Fruit fly (Drosophila melanogaster) whole organism, adult: ENCODE data around the gene MED27.
A peak's percentile ranks its signal among the peaks of the same experiment; 100 is the strongest.

ENCODE experiments used
- CG11617 ChIP-seq: fragments of 200-800 bp; sonication (Bioruptor generic); optimal IDR thresholded peaks from 2 replicates; lab custom pipeline; 2017; ENCODE audit warnings: mild to moderate bottlenecking, missing biosample characterization, missing genetic modification reagents, missing genetic modification characterization
- CG12768 ChIP-seq: fragments of 200-800 bp; sonication (Bioruptor generic); optimal IDR thresholded peaks from 2 replicates; lab custom pipeline; 2017; ENCODE audit warnings: missing biosample characterization, missing genetic modification characterization, mild to moderate bottlenecking, moderate library complexity, missing genetic modification reagents
- CG14711 ChIP-seq: fragments of 200-800 bp; sonication (Bioruptor generic); optimal IDR thresholded peaks from 2 replicates; lab custom pipeline; 2018; ENCODE audit warnings: missing biosample characterization, mild to moderate bottlenecking, missing genetic modification characterization, moderate library complexity
- CG1620 ChIP-seq: fragments of 200-800 bp; sonication (Bioruptor generic); optimal IDR thresholded peaks from 2 replicates; lab custom pipeline; 2016; ENCODE audit warnings: missing biosample characterization, missing genetic modification characterization
- CG33017 ChIP-seq: fragments of 200-800 bp; sonication (Bioruptor generic); optimal IDR thresholded peaks from 2 replicates; lab custom pipeline; 2018; ENCODE audit warnings: missing biosample characterization, mild to moderate bottlenecking, missing genetic modification characterization, moderate library complexity
- CG5204 ChIP-seq: fragments of 200-800 bp; sonication (Bioruptor generic); optimal IDR thresholded peaks from 2 replicates; lab custom pipeline; 2016; ENCODE audit warnings: missing biosample characterization, missing genetic modification characterization
- CG7045 ChIP-seq: fragments of 200-800 bp; sonication (Bioruptor generic); optimal IDR thresholded peaks from 2 replicates; lab custom pipeline; 2017; ENCODE audit warnings: missing biosample characterization, mild to moderate bottlenecking, missing genetic modification characterization
- CG7101 ChIP-seq: fragments of 200-800 bp; sonication (Bioruptor generic); optimal IDR thresholded peaks from 2 replicates; lab custom pipeline; 2018; ENCODE audit warnings: missing biosample characterization, mild to moderate bottlenecking, missing genetic modification characterization, moderate library complexity
- Clk ChIP-seq: fragments of 200-800 bp; sonication (Bioruptor generic); optimal IDR thresholded peaks from 2 replicates; lab custom pipeline; 2017; ENCODE audit warnings: missing biosample characterization, missing genetic modification characterization
- Crg-1 ChIP-seq: fragments of 200-800 bp; sonication (Bioruptor generic); optimal IDR thresholded peaks from 2 replicates; lab custom pipeline; 2016; ENCODE audit warnings: missing biosample characterization, missing genetic modification characterization
- Hr96 ChIP-seq: fragments of 200-800 bp; sonication (Bioruptor generic); optimal IDR thresholded peaks from 2 replicates; lab custom pipeline; 2016; ENCODE audit warnings: missing biosample characterization, missing genetic modification characterization
- Mnt ChIP-seq: fragments of 200-800 bp; sonication (Bioruptor generic); optimal IDR thresholded peaks from 2 replicates; lab custom pipeline; 2016; ENCODE audit warnings: missing biosample characterization, mild to moderate bottlenecking, missing genetic modification characterization
- bab1 ChIP-seq: fragments of 200-800 bp; sonication (Bioruptor generic); optimal IDR thresholded peaks from 3 replicates; lab custom pipeline; 2019; ENCODE audit warnings: missing biosample characterization, mild to moderate bottlenecking, missing genetic modification characterization, moderate library complexity
- cic ChIP-seq: fragments of 200-800 bp; sonication (Bioruptor generic); optimal IDR thresholded peaks from 2 replicates; lab custom pipeline; 2017; ENCODE audit warnings: missing biosample characterization, mild to moderate bottlenecking, missing genetic modification characterization, moderate library complexity
- cnc ChIP-seq, 2 experiments: fragments of >200 bp; optimal IDR thresholded peaks; 2 replicates each; lab custom pipeline; 2017
- kay ChIP-seq: fragments of 200-800 bp; sonication (Bioruptor generic); peaks from one replicate; lab custom pipeline; 2016; ENCODE audit warnings: missing biosample characterization, missing genetic modification characterization, borderline replicate concordance
- ovo ChIP-seq: fragments of 200-800 bp; sonication (Bioruptor generic); optimal IDR thresholded peaks from 2 replicates; lab custom pipeline; 2016; ENCODE audit warnings: missing biosample characterization, missing genetic modification characterization
- pad ChIP-seq: fragments of 200-800 bp; sonication (Bioruptor generic); optimal IDR thresholded peaks from 3 replicates; lab custom pipeline; 2017; ENCODE audit warnings: missing biosample characterization, missing genetic modification characterization, mild to moderate bottlenecking, moderate library complexity, missing genetic modification reagents
- tj ChIP-seq: fragments of 200-800 bp; sonication (Bioruptor generic); optimal IDR thresholded peaks from 3 replicates; lab custom pipeline; 2017; ENCODE audit warnings: missing biosample characterization, mild to moderate bottlenecking, missing genetic modification characterization, moderate library complexity
- toe ChIP-seq: fragments of 200-800 bp; sonication (Bioruptor generic); optimal IDR thresholded peaks from 2 replicates; lab custom pipeline; 2016; ENCODE audit warnings: missing biosample characterization, missing genetic modification characterization

MED27 gene

dm6 chr3R:5654692-5655181 is at the start of gene MED27, which contains the start of gene elm:
MED27 (plus strand) TSS chr3R:5655139.
elm (minus strand) TSS chr3R:5654861.
- TF ChIP-seq CG11617 (GFP tag; lab: Kevin White, UChicago) (peak; percentile 94), Hr96 (GFP tag; lab: Kevin White, UChicago) (peak; percentile 87), bab1 (peak; percentile 90), cic (GFP tag; lab: Kevin White, UChicago) (peak; percentile 61), cnc (optimal IDR thresholded peaks at IDR 0.05; lab: Kevin White, UChicago) (no peak), CG5204 (GFP tag; lab: Kevin White, UChicago) (no peak), Mnt (GFP tag; lab: Kevin White, UChicago) (peak; percentile 87), CG7101 (peak; percentile 92), pad (GFP tag; lab: Kevin White, UChicago) (peak; percentile 80), ovo (GFP tag; lab: Kevin White, UChicago) (peak; percentile 97), CG14711 (tag; lab: Kevin White, UChicago) (peak; percentile 84), CG1620 (GFP tag; lab: Kevin White, UChicago) (peak; percentile 98), CG12768 (peak; percentile 90), CG33017 (tag; lab: Kevin White, UChicago) (peak; percentile 84), Clk (GFP tag; lab: Kevin White, UChicago) (peak; percentile 87), kay (GFP tag; lab: Kevin White, UChicago) (no peak), Crg-1 (peak; percentile 90), CG7045 (GFP tag; lab: Kevin White, UChicago) (peak; percentile 91), tj (GFP tag; lab: Kevin White, UChicago) (peak; percentile 86), toe (GFP tag; lab: Kevin White, UChicago) (peak; percentile 98)

- TF ChIP-seq CG7045 (GFP tag; lab: Kevin White, UChicago) (peak; percentile 44), bab1 (peak; percentile 72), toe (GFP tag; lab: Kevin White, UChicago) (no peak), tj (GFP tag; lab: Kevin White, UChicago) (no peak), Hr96 (GFP tag; lab: Kevin White, UChicago) (no peak), CG11617 (GFP tag; lab: Kevin White, UChicago) (peak; percentile 43), pad (GFP tag; lab: Kevin White, UChicago) (peak; percentile 32), CG1620 (GFP tag; lab: Kevin White, UChicago) (peak; percentile 45), Mnt (GFP tag; lab: Kevin White, UChicago) (peak; percentile 59), Crg-1 (no peak), cic (GFP tag; lab: Kevin White, UChicago) (peak; percentile 25), CG5204 (GFP tag; lab: Kevin White, UChicago) (no peak), ovo (GFP tag; lab: Kevin White, UChicago) (no peak), kay (GFP tag; lab: Kevin White, UChicago) (no peak), Clk (GFP tag; lab: Kevin White, UChicago) (no peak), cnc (optimal IDR thresholded peaks at IDR 0.05; lab: Kevin White, UChicago) (no peak), CG12768 (peak; percentile 11), CG14711 (tag; lab: Kevin White, UChicago) (peak; percentile 99), CG33017 (tag; lab: Kevin White, UChicago) (peak; percentile 52), CG7101 (peak; percentile 60)
Measured at dm6 chr3R:5606477-5606876, 48.5 kb upstream of the MED27 start, which contains the start of gene asl. asl (minus strand) TSS chr3R:5606543.

DNA sequence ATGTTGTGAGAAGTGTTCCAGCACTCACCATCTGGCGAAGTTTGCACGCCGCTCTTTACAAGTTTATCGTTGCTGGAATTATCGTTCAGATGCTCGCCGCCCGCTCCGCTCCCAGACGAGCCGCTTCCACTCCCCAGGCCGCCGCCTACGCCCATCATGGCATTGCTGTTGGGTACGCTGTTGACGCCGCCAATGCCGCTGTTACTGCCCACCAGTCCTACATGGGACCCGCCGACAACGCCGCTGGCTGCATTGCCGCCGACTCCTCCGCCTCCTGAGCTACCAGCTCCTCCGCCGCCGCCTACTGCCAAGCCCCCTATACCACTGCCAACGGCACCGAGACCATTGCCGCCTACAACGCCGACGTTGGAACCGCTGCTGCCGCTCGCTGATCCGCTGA is 46.5 kb upstream of the MED27 start:
- TF ChIP-seq CG33017 (tag; lab: Kevin White, UChicago) = no peak
- no peak for TF ChIP-seq CG1620 (GFP tag; lab: Kevin White, UChicago)
- no peak for TF ChIP-seq CG11617 (GFP tag; lab: Kevin White, UChicago)
- no peak for TF ChIP-seq Crg-1
- TF ChIP-seq ovo (GFP tag; lab: Kevin White, UChicago) = no peak
- no peak for TF ChIP-seq tj (GFP tag; lab: Kevin White, UChicago)
- TF ChIP-seq CG14711 (tag; lab: Kevin White, UChicago) = no peak
- TF ChIP-seq toe (GFP tag; lab: Kevin White, UChicago) = no peak
- TF ChIP-seq cnc (optimal IDR thresholded peaks at IDR 0.05; lab: Kevin White, UChicago) = no peak
- no peak for TF ChIP-seq CG12768
- no peak for TF ChIP-seq kay (GFP tag; lab: Kevin White, UChicago)
- no peak for TF ChIP-seq pad (GFP tag; lab: Kevin White, UChicago)
- TF ChIP-seq CG7045 (GFP tag; lab: Kevin White, UChicago) = no peak
- TF ChIP-seq CG5204 (GFP tag; lab: Kevin White, UChicago) = no peak
- no peak for TF ChIP-seq CG7101
- no peak for TF ChIP-seq cic (GFP tag; lab: Kevin White, UChicago)
- TF ChIP-seq Mnt (GFP tag; lab: Kevin White, UChicago) = no peak
- no peak for TF ChIP-seq Clk (GFP tag; lab: Kevin White, UChicago)
- no peak for TF ChIP-seq Hr96 (GFP tag; lab: Kevin White, UChicago)
- TF ChIP-seq bab1 = no peak

- TF ChIP-seq CG5204 (GFP tag; lab: Kevin White, UChicago) (no peak), cic (GFP tag; lab: Kevin White, UChicago) (no peak), Crg-1 (no peak), toe (GFP tag; lab: Kevin White, UChicago) (no peak), CG33017 (tag; lab: Kevin White, UChicago) (no peak), Clk (GFP tag; lab: Kevin White, UChicago) (no peak), CG7101 (no peak), CG1620 (GFP tag; lab: Kevin White, UChicago) (no peak), ovo (GFP tag; lab: Kevin White, UChicago) (no peak), CG14711 (tag; lab: Kevin White, UChicago) (no peak), bab1 (no peak), cnc (optimal IDR thresholded peaks at IDR 0.05; lab: Kevin White, UChicago) (no peak), Mnt (GFP tag; lab: Kevin White, UChicago) (no peak), CG7045 (GFP tag; lab: Kevin White, UChicago) (no peak), kay (GFP tag; lab: Kevin White, UChicago) (no peak), CG11617 (GFP tag; lab: Kevin White, UChicago) (no peak), tj (GFP tag; lab: Kevin White, UChicago) (no peak), pad (GFP tag; lab: Kevin White, UChicago) (no peak), CG12768 (no peak)
Measured at dm6 chr3R:5610656-5611055, 44.3 kb upstream of the MED27 start.
